Fruit fly (Drosophila melanogaster) whole organism, adult: ENCODE results near the gene Blm.
A peak's percentile ranks its signal among the peaks of the same experiment; 100 is the strongest.

Experiments
- CG11617 ChIP-seq: fragments of 200-800 bp; sonication (Bioruptor generic); optimal IDR thresholded peaks from 2 replicates; lab custom pipeline; 2017; ENCODE audit warnings: mild to moderate bottlenecking, missing biosample characterization, missing genetic modification reagents, missing genetic modification characterization
- CG12768 ChIP-seq: fragments of 200-800 bp; sonication (Bioruptor generic); optimal IDR thresholded peaks from 2 replicates; lab custom pipeline; 2017; ENCODE audit warnings: missing biosample characterization, missing genetic modification characterization, mild to moderate bottlenecking, moderate library complexity, missing genetic modification reagents
- CG14711 ChIP-seq: fragments of 200-800 bp; sonication (Bioruptor generic); optimal IDR thresholded peaks from 2 replicates; lab custom pipeline; 2018; ENCODE audit warnings: missing biosample characterization, mild to moderate bottlenecking, missing genetic modification characterization, moderate library complexity
- CG1620 ChIP-seq: fragments of 200-800 bp; sonication (Bioruptor generic); optimal IDR thresholded peaks from 2 replicates; lab custom pipeline; 2016; ENCODE audit warnings: missing biosample characterization, missing genetic modification characterization
- CG33017 ChIP-seq: fragments of 200-800 bp; sonication (Bioruptor generic); optimal IDR thresholded peaks from 2 replicates; lab custom pipeline; 2018; ENCODE audit warnings: missing biosample characterization, mild to moderate bottlenecking, missing genetic modification characterization, moderate library complexity
- CG5204 ChIP-seq: fragments of 200-800 bp; sonication (Bioruptor generic); optimal IDR thresholded peaks from 2 replicates; lab custom pipeline; 2016; ENCODE audit warnings: missing biosample characterization, missing genetic modification characterization
- CG7045 ChIP-seq: fragments of 200-800 bp; sonication (Bioruptor generic); optimal IDR thresholded peaks from 2 replicates; lab custom pipeline; 2017; ENCODE audit warnings: missing biosample characterization, mild to moderate bottlenecking, missing genetic modification characterization
- CG7101 ChIP-seq: fragments of 200-800 bp; sonication (Bioruptor generic); optimal IDR thresholded peaks from 2 replicates; lab custom pipeline; 2018; ENCODE audit warnings: missing biosample characterization, mild to moderate bottlenecking, missing genetic modification characterization, moderate library complexity
- Crg-1 ChIP-seq: fragments of 200-800 bp; sonication (Bioruptor generic); optimal IDR thresholded peaks from 2 replicates; lab custom pipeline; 2016; ENCODE audit warnings: missing biosample characterization, missing genetic modification characterization
- Hr96 ChIP-seq: fragments of 200-800 bp; sonication (Bioruptor generic); optimal IDR thresholded peaks from 2 replicates; lab custom pipeline; 2016; ENCODE audit warnings: missing biosample characterization, missing genetic modification characterization
- Mnt ChIP-seq: fragments of 200-800 bp; sonication (Bioruptor generic); optimal IDR thresholded peaks from 2 replicates; lab custom pipeline; 2016; ENCODE audit warnings: missing biosample characterization, mild to moderate bottlenecking, missing genetic modification characterization
- bab1 ChIP-seq: fragments of 200-800 bp; sonication (Bioruptor generic); optimal IDR thresholded peaks from 3 replicates; lab custom pipeline; 2019; ENCODE audit warnings: missing biosample characterization, mild to moderate bottlenecking, missing genetic modification characterization, moderate library complexity
- cic ChIP-seq: fragments of 200-800 bp; sonication (Bioruptor generic); optimal IDR thresholded peaks from 2 replicates; lab custom pipeline; 2017; ENCODE audit warnings: missing biosample characterization, mild to moderate bottlenecking, missing genetic modification characterization, moderate library complexity
- cnc ChIP-seq, 2 experiments: fragments of >200 bp; optimal IDR thresholded peaks; 2 replicates each; lab custom pipeline; 2017
- kay ChIP-seq: fragments of 200-800 bp; sonication (Bioruptor generic); peaks from one replicate; lab custom pipeline; 2016; ENCODE audit warnings: missing biosample characterization, missing genetic modification characterization, borderline replicate concordance
- ovo ChIP-seq: fragments of 200-800 bp; sonication (Bioruptor generic); optimal IDR thresholded peaks from 2 replicates; lab custom pipeline; 2016; ENCODE audit warnings: missing biosample characterization, missing genetic modification characterization
- pad ChIP-seq: fragments of 200-800 bp; sonication (Bioruptor generic); optimal IDR thresholded peaks from 3 replicates; lab custom pipeline; 2017; ENCODE audit warnings: missing biosample characterization, missing genetic modification characterization, mild to moderate bottlenecking, moderate library complexity, missing genetic modification reagents
- tj ChIP-seq: fragments of 200-800 bp; sonication (Bioruptor generic); optimal IDR thresholded peaks from 3 replicates; lab custom pipeline; 2017; ENCODE audit warnings: missing biosample characterization, mild to moderate bottlenecking, missing genetic modification characterization, moderate library complexity
- toe ChIP-seq: fragments of 200-800 bp; sonication (Bioruptor generic); optimal IDR thresholded peaks from 2 replicates; lab custom pipeline; 2016; ENCODE audit warnings: missing biosample characterization, missing genetic modification characterization

Gene Blm

dm6 chr3R:11758507-11759184 is 17.1 kb upstream of the Blm start:
- TF ChIP-seq CG11617 (peak; percentile 75), kay (GFP tag; lab: Kevin White, UChicago) (peak; percentile 94), ovo (GFP tag; lab: Kevin White, UChicago) (peak; percentile 8), cnc (optimal IDR thresholded peaks at IDR 0.05; lab: Kevin White, UChicago) (no peak), Crg-1 (GFP tag; lab: Kevin White, UChicago) (peak; percentile 22), pad (GFP tag; lab: Kevin White, UChicago) (no peak), CG12768 (peak; percentile 60), CG7101 (tag; lab: Kevin White, UChicago) (peak; percentile 53), tj (GFP tag; lab: Kevin White, UChicago) (peak; percentile 71), Hr96 (GFP tag; lab: Kevin White, UChicago) (no peak), cic (no peak), CG33017 (tag; lab: Kevin White, UChicago) (no peak), CG7045 (GFP tag; lab: Kevin White, UChicago) (peak; percentile 37)

dm6 chr3R:11758160-11758506 is 16.6 kb upstream of the Blm start:
- TF ChIP-seq cic: peak; percentile 12
- no peak for TF ChIP-seq CG7101 (tag; lab: Kevin White, UChicago)
- TF ChIP-seq Mnt: peak; percentile 60

- no peak for TF ChIP-seq Hr96 (GFP tag; lab: Kevin White, UChicago)
- peak; percentile 7 for TF ChIP-seq CG7101 (tag; lab: Kevin White, UChicago)
- no peak for TF ChIP-seq Crg-1 (GFP tag; lab: Kevin White, UChicago)
- TF ChIP-seq CG5204 (GFP tag; lab: Kevin White, UChicago): no peak
- no peak for TF ChIP-seq CG33017 (tag; lab: Kevin White, UChicago)
- no peak for TF ChIP-seq CG11617
- TF ChIP-seq cnc (optimal IDR thresholded peaks at IDR 0.05; lab: Kevin White, UChicago): peak in 1 of 2 experiments; percentile 28
- TF ChIP-seq toe (GFP tag; lab: Kevin White, UChicago): no peak
- peak; percentile 2 for TF ChIP-seq Mnt
- TF ChIP-seq CG14711 (tag; lab: Kevin White, UChicago): no peak
- TF ChIP-seq ovo (GFP tag; lab: Kevin White, UChicago): no peak
- no peak for TF ChIP-seq cic
- no peak for TF ChIP-seq pad (GFP tag; lab: Kevin White, UChicago)
- peak; percentile 68 for TF ChIP-seq kay (GFP tag; lab: Kevin White, UChicago)
- no peak for TF ChIP-seq bab1
- TF ChIP-seq tj (GFP tag; lab: Kevin White, UChicago): peak; percentile 84
- peak; percentile 69 for TF ChIP-seq CG12768
Measured at dm6 chr3R:11757197-11757856, 15.7 kb upstream of the Blm start.

- no peak for TF ChIP-seq bab1
- no peak for TF ChIP-seq CG1620
- peak; percentile 35 for TF ChIP-seq CG12768
- TF ChIP-seq cic: peak; percentile 54
- TF ChIP-seq Mnt: peak; percentile 1
Measured at dm6 chr3R:11756762-11757161, 15.2 kb upstream of the Blm start.

dm6 chr3R:11751756-11752155 is 10.2 kb upstream of the Blm start:
- no peak for TF ChIP-seq ovo (GFP tag; lab: Kevin White, UChicago)
- no peak for TF ChIP-seq pad (GFP tag; lab: Kevin White, UChicago)
- no peak for TF ChIP-seq Crg-1 (GFP tag; lab: Kevin White, UChicago)
- TF ChIP-seq tj (GFP tag; lab: Kevin White, UChicago): no peak
- no peak for TF ChIP-seq kay (GFP tag; lab: Kevin White, UChicago)
- TF ChIP-seq CG1620: no peak
- no peak for TF ChIP-seq CG33017 (tag; lab: Kevin White, UChicago)

- TF ChIP-seq CG14711 (tag; lab: Kevin White, UChicago) (no peak), Crg-1 (GFP tag; lab: Kevin White, UChicago) (no peak), CG12768 (no peak), CG1620 (no peak), CG5204 (GFP tag; lab: Kevin White, UChicago) (no peak), cnc (optimal IDR thresholded peaks at IDR 0.05; lab: Kevin White, UChicago) (no peak), Mnt (no peak), CG33017 (tag; lab: Kevin White, UChicago) (no peak), CG7101 (tag; lab: Kevin White, UChicago) (no peak), CG7045 (GFP tag; lab: Kevin White, UChicago) (no peak), bab1 (no peak), tj (GFP tag; lab: Kevin White, UChicago) (no peak), pad (GFP tag; lab: Kevin White, UChicago) (no peak), ovo (GFP tag; lab: Kevin White, UChicago) (no peak), toe (GFP tag; lab: Kevin White, UChicago) (no peak), cic (no peak), Hr96 (GFP tag; lab: Kevin White, UChicago) (no peak), kay (GFP tag; lab: Kevin White, UChicago) (no peak), CG11617 (no peak)
Measured at dm6 chr3R:11750294-11750432, 8.6 kb upstream of the Blm start, which contains the start of gene CG43062. Gene CG43062 (plus strand): TSS chr3R:11750333.
